Comparison of ENCODE assay signal across 1 fruit fly cellular context in genomic region chrX:11483297-11483696, dm6.
TF ChIP-seq lines count a peak whose summit lies in the region.

Uba5 (plus strand) TSS chrX:11483518.

TF ChIP-seq in whole organism, embryonic, 481 proteins besides CTCF, POLR2A, EP300 and RAD21 (continued from another document and continues in another):
- peak; percentile 45 for TF ChIP-seq gfzf (GFP tag; optimal IDR thresholded peaks at IDR 0.05; lab: Kevin White, UChicago)
- no peak for TF ChIP-seq CG12299 (tag; optimal IDR thresholded peaks at IDR 0.05; lab: Kevin White, UChicago)
- TF ChIP-seq Myb (GFP tag; optimal IDR thresholded peaks at IDR 0.05; lab: Kevin White, UChicago): peak; percentile 44
- TF ChIP-seq jigr1 (GFP tag; IDR thresholded peaks at IDR 0.05; lab: Robert Waterston, UW): no peak
- no peak for TF ChIP-seq disco-r (GFP tag; optimal IDR thresholded peaks at IDR 0.05; lab: Kevin White, UChicago)
- TF ChIP-seq YL-1 (GFP tag; optimal IDR thresholded peaks at IDR 0.05; lab: Kevin White, UChicago): peak; percentile 58
- no peak for TF ChIP-seq phol (tag; optimal IDR thresholded peaks at IDR 0.05; lab: Kevin White, UChicago)
- TF ChIP-seq eyg (GFP tag; optimal IDR thresholded peaks at IDR 0.05; lab: Kevin White, UChicago): no peak
- no peak for TF ChIP-seq CG4424 (GFP tag; optimal IDR thresholded peaks at IDR 0.05; lab: Kevin White, UChicago)
- TF ChIP-seq danr (GFP tag; IDR thresholded peaks at IDR 0.05; lab: Robert Waterston, UW): no peak
- peak; percentile 36 for TF ChIP-seq HmgZ (tag; optimal IDR thresholded peaks at IDR 0.05; lab: Kevin White, UChicago)
- no peak for TF ChIP-seq CG12391 (tag; optimal IDR thresholded peaks at IDR 0.05; lab: Kevin White, UChicago)
- TF ChIP-seq CG34422 (GFP tag; IDR thresholded peaks at IDR 0.05; lab: Robert Waterston, UW): no peak
- peak; percentile 27 for TF ChIP-seq CG33213 (GFP tag; optimal IDR thresholded peaks at IDR 0.05; lab: Kevin White, UChicago)
- no peak for TF ChIP-seq CG6254 (GFP tag; optimal IDR thresholded peaks at IDR 0.05; lab: Kevin White, UChicago)
- no peak for TF ChIP-seq sqz (GFP tag; optimal IDR thresholded peaks at IDR 0.05; lab: Kevin White, UChicago)
- peak; percentile 85 for TF ChIP-seq Sry-δ (GFP tag; optimal IDR thresholded peaks at IDR 0.05; lab: Kevin White, UChicago)
- TF ChIP-seq wdn (GFP tag; IDR thresholded peaks at IDR 0.05; lab: Robert Waterston, UW): no peak
- no peak for TF ChIP-seq lbe (GFP tag; optimal IDR thresholded peaks at IDR 0.05; lab: Kevin White, UChicago)
- TF ChIP-seq Doc3 (GFP tag; IDR thresholded peaks at IDR 0.05; lab: Robert Waterston, UW; ENCODE audit: partially characterized antibody): 0 out of 3 replicates have a peak, but pooled peaks have one; percentile 24
- no peak for TF ChIP-seq org-1 (GFP tag; optimal IDR thresholded peaks at IDR 0.05; lab: Kevin White, UChicago)
- no peak for TF ChIP-seq trh (GFP tag; optimal IDR thresholded peaks at IDR 0.05; lab: Kevin White, UChicago)
- no peak for TF ChIP-seq NFAT (GFP tag; IDR thresholded peaks at IDR 0.05; lab: Robert Waterston, UW)
- TF ChIP-seq gro (GFP tag; optimal IDR thresholded peaks at IDR 0.05; lab: Kevin White, UChicago): peak; percentile 7
- TF ChIP-seq ken (GFP tag; IDR thresholded peaks at IDR 0.05; lab: Robert Waterston, UW): no peak
- TF ChIP-seq nau (GFP tag; optimal IDR thresholded peaks at IDR 0.05; lab: Kevin White, UChicago): no peak
- TF ChIP-seq pnt (GFP tag; optimal IDR thresholded peaks at IDR 0.05; lab: Kevin White, UChicago): no peak
- TF ChIP-seq CG9817 (tag; optimal IDR thresholded peaks at IDR 0.05; lab: Kevin White, UChicago): no peak
- TF ChIP-seq Ets97D (GFP tag; optimal IDR thresholded peaks at IDR 0.05; lab: Kevin White, UChicago): peak; percentile 50
- TF ChIP-seq CG11456 (GFP tag; IDR thresholded peaks at IDR 0.05; lab: Robert Waterston, UW): no peak
- no peak for TF ChIP-seq tx (GFP tag; optimal IDR thresholded peaks at IDR 0.05; lab: Kevin White, UChicago)
- TF ChIP-seq NC2α (GFP tag; optimal IDR thresholded peaks at IDR 0.05; lab: Kevin White, UChicago): no peak
- no peak for TF ChIP-seq peb (GFP tag; IDR thresholded peaks at IDR 0.05; lab: Robert Waterston, UW)
- TF ChIP-seq CG7786 (GFP tag; optimal IDR thresholded peaks at IDR 0.05; lab: Kevin White, UChicago): no peak
- TF ChIP-seq slp2 (GFP tag; optimal IDR thresholded peaks at IDR 0.05; lab: Kevin White, UChicago): no peak
- TF ChIP-seq h (optimal IDR thresholded peaks at IDR 0.05; lab: Kevin White, UChicago): no peak
- no peak for TF ChIP-seq CG9609 (GFP tag; optimal IDR thresholded peaks at IDR 0.05; lab: Kevin White, UChicago)
- TF ChIP-seq ems (GFP tag; optimal IDR thresholded peaks at IDR 0.05; lab: Kevin White, UChicago): no peak
- TF ChIP-seq CG8089 (GFP tag; optimal IDR thresholded peaks at IDR 0.05; lab: Kevin White, UChicago): no peak
- no peak for TF ChIP-seq CG7372 (GFP tag; IDR thresholded peaks at IDR 0.05; lab: Robert Waterston, UW)
- no peak for TF ChIP-seq CG10979 (tag; optimal IDR thresholded peaks at IDR 0.05; lab: Kevin White, UChicago)
- TF ChIP-seq fu2 (GFP tag; optimal IDR thresholded peaks at IDR 0.05; lab: Kevin White, UChicago): no peak
- no peak for TF ChIP-seq CG13775 (GFP tag; optimal IDR thresholded peaks at IDR 0.05; lab: Kevin White, UChicago)
- no peak for TF ChIP-seq CG10959 (GFP tag; IDR thresholded peaks at IDR 0.05; lab: Robert Waterston, UW)
- TF ChIP-seq ab (GFP tag; optimal IDR thresholded peaks at IDR 0.05; lab: Kevin White, UChicago): no peak
- no peak for TF ChIP-seq CG31365 (tag; optimal IDR thresholded peaks at IDR 0.05; lab: Kevin White, UChicago)
- peak; percentile 90 for TF ChIP-seq pzg (GFP tag; optimal IDR thresholded peaks at IDR 0.05; lab: Kevin White, UChicago)
- no peak for TF ChIP-seq CG18619 (GFP tag; optimal IDR thresholded peaks at IDR 0.05; lab: Kevin White, UChicago)
- TF ChIP-seq CG2889 (GFP tag; IDR thresholded peaks at IDR 0.05; lab: Robert Waterston, UW): no peak
- TF ChIP-seq Aef1 (GFP tag; IDR thresholded peaks at IDR 0.05; lab: Robert Waterston, UW): no peak
- TF ChIP-seq ham (GFP tag; IDR thresholded peaks at IDR 0.05; lab: Robert Waterston, UW): no peak
- TF ChIP-seq dysf (GFP tag; IDR thresholded peaks at IDR 0.05; lab: Robert Waterston, UW): no peak
- TF ChIP-seq CG11398 (GFP tag; optimal IDR thresholded peaks at IDR 0.05; lab: Kevin White, UChicago): no peak
- no peak for TF ChIP-seq Oli (tag; optimal IDR thresholded peaks at IDR 0.05; lab: Kevin White, UChicago)
- no peak for TF ChIP-seq CG4404 (GFP tag; IDR thresholded peaks at IDR 0.05; lab: Robert Waterston, UW)
- TF ChIP-seq hb (GFP tag; IDR thresholded peaks at IDR 0.05; lab: Robert Waterston, UW; ENCODE audit: partially characterized antibody): no peak
- peak; percentile 49 for TF ChIP-seq CG12659 (GFP tag; optimal IDR thresholded peaks at IDR 0.05; lab: Kevin White, UChicago)
- no peak for TF ChIP-seq Usf (GFP tag; optimal IDR thresholded peaks at IDR 0.05; lab: Kevin White, UChicago)
- no peak for TF ChIP-seq CG4617 (GFP tag; optimal IDR thresholded peaks at IDR 0.05; lab: Kevin White, UChicago; ENCODE audit: borderline replicate concordance)
- no peak for TF ChIP-seq pfk (GFP tag; optimal IDR thresholded peaks at IDR 0.05; lab: Kevin White, UChicago)
- no peak for TF ChIP-seq pan (optimal IDR thresholded peaks at IDR 0.05; lab: Kevin White, UChicago)
- no peak for TF ChIP-seq pan (GFP tag; optimal IDR thresholded peaks at IDR 0.05 in 1 of 2, IDR thresholded peaks at IDR 0.05 in 1 of 2)
- no peak for TF ChIP-seq Vsx1 (GFP tag; optimal IDR thresholded peaks at IDR 0.05; lab: Kevin White, UChicago)
- no peak for TF ChIP-seq CG6765 (GFP tag; optimal IDR thresholded peaks at IDR 0.05; lab: Kevin White, UChicago)
- TF ChIP-seq slbo (GFP tag; IDR thresholded peaks at IDR 0.05; lab: Robert Waterston, UW): peak; percentile 6; the same call in 1 of the 2 replicates
- no peak for TF ChIP-seq bcd (GFP tag; optimal IDR thresholded peaks at IDR 0.05; lab: Kevin White, UChicago)
- TF ChIP-seq Asciz (GFP tag; optimal IDR thresholded peaks at IDR 0.05; lab: Kevin White, UChicago): no peak
- TF ChIP-seq CG12769 (tag; optimal IDR thresholded peaks at IDR 0.05; lab: Kevin White, UChicago): no peak
- TF ChIP-seq gcm2 (GFP tag; optimal IDR thresholded peaks at IDR 0.05; lab: Kevin White, UChicago): no peak
- TF ChIP-seq ato (GFP tag; IDR thresholded peaks at IDR 0.05; lab: Robert Waterston, UW; ENCODE audit: partially characterized antibody): no peak
- TF ChIP-seq grau (tag; optimal IDR thresholded peaks at IDR 0.05; lab: Kevin White, UChicago): no peak
- no peak for TF ChIP-seq run (tag; optimal IDR thresholded peaks at IDR 0.05; lab: Kevin White, UChicago)
- TF ChIP-seq Dll (GFP tag; IDR thresholded peaks at IDR 0.05; lab: Robert Waterston, UW; ENCODE audit: partially characterized antibody): peak; percentile 50; the same call in 1 of the 4 replicates
- no peak for TF ChIP-seq CG2875 (GFP tag; optimal IDR thresholded peaks at IDR 0.05; lab: Kevin White, UChicago)
- no peak for TF ChIP-seq Optix (GFP tag; IDR thresholded peaks at IDR 0.05; lab: Robert Waterston, UW)
- TF ChIP-seq Rfx (GFP tag; IDR thresholded peaks at IDR 0.05; lab: Robert Waterston, UW): no peak
- no peak for TF ChIP-seq Nf-YB (GFP tag; optimal IDR thresholded peaks at IDR 0.05; lab: Kevin White, UChicago)
- no peak for TF ChIP-seq CG8388 (GFP tag; optimal IDR thresholded peaks at IDR 0.05; lab: Kevin White, UChicago)
- TF ChIP-seq CG8478 (optimal IDR thresholded peaks at IDR 0.05; lab: Kevin White, UChicago): no peak
- TF ChIP-seq Adf1 (GFP tag; IDR thresholded peaks at IDR 0.05; lab: Robert Waterston, UW): no peak
- TF ChIP-seq Taf1 (GFP tag; IDR thresholded peaks at IDR 0.05; lab: Robert Waterston, UW): no peak
- TF ChIP-seq CG1792 (GFP tag; optimal IDR thresholded peaks at IDR 0.05; lab: Kevin White, UChicago): no peak
- no peak for TF ChIP-seq hth (optimal IDR thresholded peaks at IDR 0.05; lab: Kevin White, UChicago)
- TF ChIP-seq nom (GFP tag; optimal IDR thresholded peaks at IDR 0.05; lab: Kevin White, UChicago): no peak
- TF ChIP-seq Chrac-16 (GFP tag; optimal IDR thresholded peaks at IDR 0.05; lab: Kevin White, UChicago): no peak
- no peak for TF ChIP-seq CG18262 (tag; optimal IDR thresholded peaks at IDR 0.05; lab: Kevin White, UChicago)
- TF ChIP-seq CG4328 (GFP tag; optimal IDR thresholded peaks at IDR 0.05; lab: Kevin White, UChicago): no peak
- TF ChIP-seq Six4 (GFP tag; optimal IDR thresholded peaks at IDR 0.05; lab: Kevin White, UChicago): no peak
- TF ChIP-seq CG12744 (GFP tag; optimal IDR thresholded peaks at IDR 0.05; lab: Kevin White, UChicago): no peak
- TF ChIP-seq Nf-YA (GFP tag; IDR thresholded peaks at IDR 0.05; lab: Robert Waterston, UW): no peak
- TF ChIP-seq CG2712 (tag; optimal IDR thresholded peaks at IDR 0.05; lab: Kevin White, UChicago): peak; percentile 5
- no peak for TF ChIP-seq CG10431 (GFP tag; optimal IDR thresholded peaks at IDR 0.05; lab: Kevin White, UChicago)
- TF ChIP-seq seq (GFP tag; IDR thresholded peaks at IDR 0.05; lab: Robert Waterston, UW): no peak
- no peak for TF ChIP-seq CG16863 (GFP tag; optimal IDR thresholded peaks at IDR 0.05; lab: Kevin White, UChicago)
- TF ChIP-seq Mes4 (GFP tag; optimal IDR thresholded peaks at IDR 0.05; lab: Kevin White, UChicago): no peak
- peak; percentile 61 for TF ChIP-seq CG3847 (GFP tag; IDR thresholded peaks at IDR 0.05; lab: Robert Waterston, UW)
- no peak for TF ChIP-seq Mad (GFP tag; optimal IDR thresholded peaks at IDR 0.05; lab: Kevin White, UChicago)
- TF ChIP-seq cad (GFP tag; optimal IDR thresholded peaks at IDR 0.05; lab: Kevin White, UChicago): no peak
- no peak for TF ChIP-seq tio (GFP tag; optimal IDR thresholded peaks at IDR 0.05; lab: Kevin White, UChicago)
- no peak for TF ChIP-seq kni (GFP tag; optimal IDR thresholded peaks at IDR 0.05; lab: Kevin White, UChicago)
- TF ChIP-seq CG14710 (tag; optimal IDR thresholded peaks at IDR 0.05; lab: Kevin White, UChicago): peak; percentile 37
- TF ChIP-seq CG11247 (GFP tag; IDR thresholded peaks at IDR 0.05; lab: Robert Waterston, UW): no peak
- no peak for TF ChIP-seq sisA (GFP tag; IDR thresholded peaks at IDR 0.05; lab: Robert Waterston, UW)
- no peak for TF ChIP-seq Hr78 (GFP tag; optimal IDR thresholded peaks at IDR 0.05; lab: Kevin White, UChicago)
- TF ChIP-seq zfh1 (GFP tag; IDR thresholded peaks at IDR 0.05; lab: Robert Waterston, UW): no peak
- TF ChIP-seq Kr (GFP tag; optimal IDR thresholded peaks at IDR 0.05; lab: Kevin White, UChicago): no peak
- no peak for TF ChIP-seq CG30431 (GFP tag; optimal IDR thresholded peaks at IDR 0.05; lab: Kevin White, UChicago)
- TF ChIP-seq Dbx (GFP tag; IDR thresholded peaks at IDR 0.05; lab: Robert Waterston, UW): no peak
- no peak for TF ChIP-seq CG11085 (GFP tag; IDR thresholded peaks at IDR 0.05; lab: Robert Waterston, UW)
- no peak for TF ChIP-seq BtbVII (GFP tag; optimal IDR thresholded peaks at IDR 0.05; lab: Kevin White, UChicago)
- 0 out of 4 replicates have a peak, but pooled peaks have one; percentile 34 for TF ChIP-seq chinmo (GFP tag; IDR thresholded peaks at IDR 0.05; lab: Robert Waterston, UW; ENCODE audit: partially characterized antibody)
- TF ChIP-seq Poxn (GFP tag; IDR thresholded peaks at IDR 0.05; lab: Robert Waterston, UW): no peak
- no peak for TF ChIP-seq sug (tag; optimal IDR thresholded peaks at IDR 0.05; lab: Kevin White, UChicago)
- no peak for TF ChIP-seq CG1647 (GFP tag; optimal IDR thresholded peaks at IDR 0.05; lab: Kevin White, UChicago)
- no peak for TF ChIP-seq Awh (GFP tag; IDR thresholded peaks at IDR 0.05; lab: Robert Waterston, UW)
- no peak for TF ChIP-seq gem (tag; optimal IDR thresholded peaks at IDR 0.05; lab: Kevin White, UChicago)
- TF ChIP-seq corto (GFP tag; optimal IDR thresholded peaks at IDR 0.05; lab: Kevin White, UChicago): no peak
- TF ChIP-seq CG6272 (GFP tag; IDR thresholded peaks at IDR 0.05; lab: Robert Waterston, UW): no peak
- TF ChIP-seq ac (GFP tag; optimal IDR thresholded peaks at IDR 0.05; lab: Kevin White, UChicago): no peak
- TF ChIP-seq shn (GFP tag; optimal IDR thresholded peaks at IDR 0.05; lab: Kevin White, UChicago): no peak
- TF ChIP-seq CG2116 (GFP tag; optimal IDR thresholded peaks at IDR 0.05; lab: Kevin White, UChicago): peak; percentile 14
- TF ChIP-seq CG13424 (tag; optimal IDR thresholded peaks at IDR 0.05; lab: Kevin White, UChicago): no peak
- no peak for TF ChIP-seq ewg (GFP tag; optimal IDR thresholded peaks at IDR 0.05; lab: Kevin White, UChicago)
- peak; percentile 49; the same call in 1 of the 2 replicates for TF ChIP-seq Bgb (GFP tag; IDR thresholded peaks at IDR 0.05; lab: Robert Waterston, UW; ENCODE audit: partially characterized antibody)
- TF ChIP-seq CG17829 (tag; optimal IDR thresholded peaks at IDR 0.05; lab: Kevin White, UChicago): peak; percentile 8
- TF ChIP-seq gce (GFP tag; IDR thresholded peaks at IDR 0.05; lab: Robert Waterston, UW): no peak
- TF ChIP-seq esg (GFP tag; conservative IDR thresholded peaks at IDR 0.05; lab: Robert Waterston, UW): no peak
- TF ChIP-seq bab2 (GFP tag; optimal IDR thresholded peaks at IDR 0.05; lab: Kevin White, UChicago): no peak
- TF ChIP-seq Oaz (GFP tag; IDR thresholded peaks at IDR 0.05; lab: Robert Waterston, UW): no peak
- no peak for TF ChIP-seq CG13123 (GFP tag; optimal IDR thresholded peaks at IDR 0.05; lab: Kevin White, UChicago)
- TF ChIP-seq CG32772 (GFP tag; IDR thresholded peaks at IDR 0.05; lab: Robert Waterston, UW): no peak
- TF ChIP-seq Hand (GFP tag; optimal IDR thresholded peaks at IDR 0.05; lab: Kevin White, UChicago): no peak
- TF ChIP-seq Hr3 (GFP tag; optimal IDR thresholded peaks at IDR 0.05; lab: Kevin White, UChicago): no peak
- TF ChIP-seq CG33557 (GFP tag; optimal IDR thresholded peaks at IDR 0.05; lab: Kevin White, UChicago): no peak
- TF ChIP-seq eve (GFP tag; optimal IDR thresholded peaks at IDR 0.05; lab: Kevin White, UChicago): no peak
- TF ChIP-seq CG16813 (GFP tag; IDR thresholded peaks at IDR 0.05; lab: Robert Waterston, UW; ENCODE audit: partially characterized antibody): peak; percentile 39; the same call in 2 of the 3 replicates
- no peak for TF ChIP-seq D19A (tag; optimal IDR thresholded peaks at IDR 0.05; lab: Kevin White, UChicago)
- TF ChIP-seq toy (GFP tag; IDR thresholded peaks at IDR 0.05; lab: Robert Waterston, UW): no peak
- no peak for TF ChIP-seq sens-2 (GFP tag; IDR thresholded peaks at IDR 0.05; lab: Robert Waterston, UW)
- TF ChIP-seq insv (GFP tag; optimal IDR thresholded peaks at IDR 0.05; lab: Kevin White, UChicago): no peak
